Fruit fly (Drosophila melanogaster) whole organism, wandering third instar larva: Measurements from ENCODE around the gene CG13113.
A peak's percentile ranks its signal among the peaks of the same experiment; 100 is the strongest.

Source experiments
- Abd-B ChIP-seq: fragments of >200 bp; optimal IDR thresholded peaks from 2 replicates; lab custom pipeline; 2017; ENCODE audit warnings: missing biosample characterization, missing genetic modification characterization
- CG32264 ChIP-seq: fragments of 200-800 bp; sonication (Bioruptor generic); optimal IDR thresholded peaks from 2 replicates; lab custom pipeline; 2016; ENCODE audit warnings: missing biosample characterization, missing genetic modification characterization
- CG9705 ChIP-seq: fragments of 200-800 bp; sonication (Bioruptor generic); optimal IDR thresholded peaks from 2 replicates; lab custom pipeline; 2018; ENCODE audit warnings: missing biosample characterization, mild to moderate bottlenecking, missing genetic modification characterization
- CrebA ChIP-seq: fragments of 200-800 bp; sonication (Bioruptor generic); optimal IDR thresholded peaks from 2 replicates; lab custom pipeline; 2016; ENCODE audit warnings: missing biosample characterization, mild to moderate bottlenecking, missing genetic modification characterization, borderline replicate concordance
- Dfd ChIP-seq: fragments of >200 bp; optimal IDR thresholded peaks from 2 replicates; lab custom pipeline; 2017; ENCODE audit warnings: missing biosample characterization, missing genetic modification characterization
- Dif ChIP-seq: fragments of 200-275, 200-300 bp; sonication (Bioruptor generic); optimal IDR thresholded peaks from 2 replicates; lab custom pipeline; 2018; ENCODE audit warnings: missing biosample characterization, missing genetic modification characterization; ENCODE audit not compliant: partially characterized antibody
- GATAd ChIP-seq: sonication (Bioruptor generic); optimal IDR thresholded peaks from 2 replicates; lab custom pipeline; 2016; ENCODE audit warnings: missing biosample characterization, missing genetic modification characterization
- HLH106 ChIP-seq: fragments of 200-800 bp; optimal IDR thresholded peaks from 3 replicates; lab custom pipeline; 2019; ENCODE audit warnings: missing biosample characterization, mild to moderate bottlenecking, missing genetic modification characterization, moderate library complexity
- Hnf4 ChIP-seq: fragments of 200-800 bp; sonication (Bioruptor generic); optimal IDR thresholded peaks from 2 replicates; lab custom pipeline; 2016; ENCODE audit warnings: missing biosample characterization, mild to moderate bottlenecking, missing genetic modification characterization
- Hr78 ChIP-seq: fragments of >200 bp; optimal IDR thresholded peaks from 2 replicates; lab custom pipeline; 2017; ENCODE audit warnings: missing biosample characterization, missing genetic modification characterization
- Hr83 ChIP-seq: fragments of 200-300 bp; sonication (Bioruptor generic); optimal IDR thresholded peaks from 2 replicates; lab custom pipeline; 2016; ENCODE audit warnings: missing biosample characterization, mild to moderate bottlenecking, missing genetic modification characterization, moderate library complexity; ENCODE audit not compliant: poor library complexity, severe bottlenecking
- Jra ChIP-seq: sonication (Bioruptor generic); optimal IDR thresholded peaks from 2 replicates; lab custom pipeline; 2016; ENCODE audit warnings: missing biosample characterization, missing genetic modification characterization
- Mio ChIP-seq: sonication (Bioruptor generic); optimal IDR thresholded peaks from 2 replicates; lab custom pipeline; 2016; ENCODE audit warnings: missing biosample characterization, missing genetic modification characterization
- Myc ChIP-seq: fragments of >200 bp; optimal IDR thresholded peaks from 2 replicates; lab custom pipeline; 2017
- N ChIP-seq: fragments of >200 bp; optimal IDR thresholded peaks from 2 replicates; lab custom pipeline; 2018; ENCODE audit warnings: missing biosample characterization, missing external identifiers, missing genetic modification characterization
- OdsH ChIP-seq: fragments of 200-800 bp; sonication (Bioruptor generic); optimal IDR thresholded peaks from 2 replicates; lab custom pipeline; 2016; ENCODE audit warnings: missing biosample characterization, mild to moderate bottlenecking, missing genetic modification characterization
- Rel ChIP-seq, 2 experiments: fragments of 200-800 bp; sonication (Bioruptor generic) in 1 of 2; optimal IDR thresholded peaks; 2 replicates in 1 of 2; 3 replicates in 1 of 2; lab custom pipeline; 2016 to 2019; ENCODE audit warnings: mild to moderate bottlenecking in 2 of 2, missing biosample characterization in 2 of 2, missing genetic modification characterization in 2 of 2, moderate library complexity in 1 of 2
- Sp1 ChIP-seq: fragments of 200-800 bp; sonication (Bioruptor generic); optimal IDR thresholded peaks from 3 replicates; lab custom pipeline; 2019; ENCODE audit warnings: missing biosample characterization, mild to moderate bottlenecking, missing genetic modification characterization, moderate library complexity
- Vsx2 ChIP-seq: fragments of 200-300, 225-300 bp; sonication (Bioruptor generic); optimal IDR thresholded peaks from 2 replicates; lab custom pipeline; 2018; ENCODE audit warnings: missing biosample characterization, missing genetic modification characterization; ENCODE audit not compliant: partially characterized antibody
- br ChIP-seq: fragments of 200-800 bp; sonication (Bioruptor generic); optimal IDR thresholded peaks from 2 replicates; lab custom pipeline; 2016; ENCODE audit warnings: missing biosample characterization, missing genetic modification characterization
- brk ChIP-seq: fragments of 200-800 bp; sonication (Bioruptor generic); optimal IDR thresholded peaks from 2 replicates; lab custom pipeline; 2016; ENCODE audit warnings: missing biosample characterization, mild to moderate bottlenecking, missing genetic modification characterization
- dl ChIP-seq, 2 experiments: fragments of 175-275, 200-275 bp in 1 of 2; fragments of 200-275 bp in 1 of 2; sonication (Bioruptor generic); optimal IDR thresholded peaks; lab custom pipeline; 2018; ENCODE audit warnings: mild to moderate bottlenecking in 2 of 2, missing biosample characterization in 2 of 2, missing genetic modification characterization in 2 of 2, moderate library complexity in 2 of 2; ENCODE audit not compliant: partially characterized antibody in 2 of 2, insufficient read depth in 1 of 2
- dmrt93B ChIP-seq: fragments of 200-800 bp; sonication (Bioruptor generic); optimal IDR thresholded peaks from 2 replicates; lab custom pipeline; 2018; ENCODE audit warnings: missing biosample characterization, mild to moderate bottlenecking, missing genetic modification characterization
- dsf ChIP-seq: sonication (Bioruptor generic); optimal IDR thresholded peaks from 2 replicates; lab custom pipeline; 2016; ENCODE audit warnings: missing biosample characterization, missing genetic modification characterization, borderline replicate concordance
- ey ChIP-seq: fragments of 200-800 bp; sonication (Bioruptor generic); optimal IDR thresholded peaks from 2 replicates; lab custom pipeline; 2016; ENCODE audit warnings: missing biosample characterization, missing genetic modification characterization
- foxo ChIP-seq, 2 experiments: fragments of 200-800 bp; sonication (Bioruptor generic); optimal IDR thresholded peaks; 2 replicates in 1 of 2; 3 replicates in 1 of 2; lab custom pipeline; 2016 to 2017; ENCODE audit warnings: missing biosample characterization in 2 of 2, missing genetic modification characterization in 2 of 2
- fru ChIP-seq: fragments of 200-800 bp; sonication (Bioruptor generic); optimal IDR thresholded peaks from 3 replicates; lab custom pipeline; 2016; ENCODE audit warnings: missing biosample characterization, mild to moderate bottlenecking, missing genetic modification characterization
- h ChIP-seq: fragments of 200-800 bp; sonication (Bioruptor generic); optimal IDR thresholded peaks from 3 replicates; lab custom pipeline; 2016; ENCODE audit warnings: missing biosample characterization, mild to moderate bottlenecking, missing genetic modification characterization
- jim ChIP-seq: fragments of 175-275, 200-325 bp; sonication (Bioruptor generic); optimal IDR thresholded peaks from 2 replicates; lab custom pipeline; 2016; ENCODE audit warnings: missing biosample characterization, mild to moderate bottlenecking, missing genetic modification characterization
- lola ChIP-seq: fragments of >200 bp; optimal IDR thresholded peaks from 2 replicates; lab custom pipeline; 2017; ENCODE audit warnings: missing biosample characterization, missing genetic modification characterization
- pan ChIP-seq: fragments of >200 bp; optimal IDR thresholded peaks from 2 replicates; lab custom pipeline; 2017
- psq ChIP-seq: fragments of 200-800 bp; sonication (Bioruptor generic); optimal IDR thresholded peaks from 3 replicates; lab custom pipeline; 2017; ENCODE audit warnings: missing biosample characterization, mild to moderate bottlenecking, missing genetic modification characterization, moderate library complexity
- rgr ChIP-seq: fragments of 200-800 bp; sonication (Bioruptor generic); optimal IDR thresholded peaks from 3 replicates; lab custom pipeline; 2016; ENCODE audit warnings: missing biosample characterization, mild to moderate bottlenecking, missing genetic modification characterization
- sage ChIP-seq: fragments of 200-800 bp; sonication (Bioruptor generic); optimal IDR thresholded peaks from 2 replicates; lab custom pipeline; 2016; ENCODE audit warnings: missing biosample characterization, mild to moderate bottlenecking, missing genetic modification characterization
- sv ChIP-seq: fragments of 200-800 bp; sonication (Bioruptor generic); optimal IDR thresholded peaks from 3 replicates; lab custom pipeline; 2016; ENCODE audit warnings: missing biosample characterization, missing genetic modification characterization
- tai ChIP-seq: sonication (Bioruptor generic); optimal IDR thresholded peaks from 2 replicates; lab custom pipeline; 2016; ENCODE audit warnings: missing biosample characterization, missing genetic modification characterization
- usp ChIP-seq: fragments of >200 bp; optimal IDR thresholded peaks from 2 replicates; lab custom pipeline; 2017; ENCODE audit warnings: missing biosample characterization, missing genetic modification characterization
- woc ChIP-seq: sonication (Bioruptor generic); optimal IDR thresholded peaks from 2 replicates; lab custom pipeline; 2016; ENCODE audit warnings: missing biosample characterization, mild to moderate bottlenecking, missing genetic modification characterization

CG13113 gene

DNA sequence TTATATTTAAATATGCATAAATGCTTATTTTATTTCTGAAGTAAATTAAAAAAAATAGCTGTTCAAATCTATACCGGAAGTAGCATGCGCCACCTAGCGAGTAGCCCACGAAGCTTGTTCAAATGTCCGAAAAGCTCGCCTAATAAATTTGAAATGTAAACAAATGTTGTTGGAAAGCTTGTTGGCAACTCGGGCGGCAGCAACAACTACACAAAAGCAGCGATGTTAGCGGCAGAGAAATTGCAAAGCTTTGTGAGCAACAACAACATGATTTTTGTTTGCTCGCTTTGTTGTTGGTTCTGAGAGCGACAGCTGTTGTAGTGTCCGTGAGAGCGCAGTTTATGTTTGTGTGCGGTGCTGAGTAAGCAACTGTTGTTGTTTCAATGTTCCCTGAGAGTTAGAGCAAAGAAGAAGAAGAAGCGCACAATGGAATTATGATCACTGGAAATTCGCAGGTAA lies 23.5 kb downstream of the CG13113 start (continued):
- TF ChIP-seq dsf (GFP tag; lab: Kevin White, UChicago) (peak; percentile 26), Rel (GFP tag; optimal IDR thresholded peaks at IDR 0.05; lab: Kevin White, UChicago) (peak; percentile 87), Rel (tag; optimal IDR thresholded peaks at IDR 0.05; lab: Kevin White, UChicago) (peak; percentile 67), foxo (GFP tag; optimal IDR thresholded peaks at IDR 0.05; lab: Kevin White, UChicago) (peak in 1 of 2 experiments; percentile 83), woc (GFP tag; lab: Kevin White, UChicago) (peak; percentile 46), fru (GFP tag; lab: Kevin White, UChicago) (peak; percentile 81), dmrt93B (peak; percentile 91), sage (GFP tag; lab: Kevin White, UChicago) (peak; percentile 90), Hr83 (peak; percentile 88), GATAd (GFP tag; lab: Kevin White, UChicago) (no peak), lola (GFP tag; lab: Kevin White, UChicago) (no peak)

DNA sequence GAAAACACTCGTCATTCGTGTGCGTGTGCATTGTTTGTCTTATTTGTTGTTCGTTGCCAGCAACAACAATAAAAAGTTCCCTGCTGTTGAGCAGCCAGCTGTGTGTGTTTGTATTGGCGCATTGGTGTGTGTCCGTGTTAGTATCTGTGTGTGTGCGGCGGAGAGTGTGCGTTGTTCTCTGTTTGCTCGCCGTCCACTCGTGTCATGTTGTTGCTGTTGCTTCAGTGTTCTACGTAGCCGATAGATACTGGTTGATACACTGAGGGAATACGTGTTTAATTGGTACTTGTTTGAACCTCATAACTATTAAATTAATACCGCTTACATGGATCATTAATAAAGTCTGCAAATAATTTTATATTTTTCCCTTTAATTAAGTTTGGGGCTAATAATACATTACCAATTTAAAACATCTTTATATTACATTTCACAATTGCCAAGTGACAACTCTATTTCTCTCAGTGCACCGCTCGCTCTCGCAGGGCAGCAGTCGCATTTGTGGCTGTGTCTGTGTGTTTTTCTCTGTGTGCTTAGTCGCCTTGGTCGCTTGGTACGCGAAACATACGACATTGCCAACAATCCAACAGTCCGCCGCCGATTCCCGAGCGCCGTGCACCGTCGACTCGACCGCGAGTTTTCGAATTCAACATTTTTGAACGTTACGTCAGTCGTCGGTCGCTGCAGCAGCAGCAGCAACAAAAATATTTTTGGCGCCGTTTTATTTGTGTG lies 24.6 kb downstream of the CG13113 start, which contains the start of gene brwl:
Gene brwl, plus strand, starts transcription at position 531 of the 729 bp plus-strand sequence.
- TF ChIP-seq tai (GFP tag; lab: Kevin White, UChicago), result peak; percentile 97
- TF ChIP-seq lola (GFP tag; lab: Kevin White, UChicago), result no peak
- TF ChIP-seq dsf (GFP tag; lab: Kevin White, UChicago), result peak; percentile 90
- TF ChIP-seq rgr, result peak; percentile 98
- TF ChIP-seq Mio (GFP tag; lab: Kevin White, UChicago), result peak; percentile 57
- TF ChIP-seq br (GFP tag; lab: Kevin White, UChicago), result peak; percentile 98
- TF ChIP-seq CG32264 (GFP tag; lab: Kevin White, UChicago), result peak; percentile 95
- TF ChIP-seq Hr78 (GFP tag; lab: Kevin White, UChicago), result peak; percentile 26
- peak; percentile 97 for TF ChIP-seq psq (GFP tag; lab: Kevin White, UChicago)
- TF ChIP-seq HLH106 (tag; lab: Kevin White, UChicago), result peak; percentile 97
- TF ChIP-seq brk (GFP tag; lab: Kevin White, UChicago), result peak; percentile 97
- TF ChIP-seq Dif (GFP tag; lab: Kevin White, UChicago), result peak; percentile 45
- TF ChIP-seq sv, result peak; percentile 97
- peak; percentile 91 to 99 for TF ChIP-seq foxo (GFP tag; optimal IDR thresholded peaks at IDR 0.05; lab: Kevin White, UChicago)
- TF ChIP-seq CG9705 (GFP tag; lab: Kevin White, UChicago), result peak; percentile 95
- no peak for TF ChIP-seq Abd-B (GFP tag; lab: Kevin White, UChicago)
- TF ChIP-seq dl (GFP tag; optimal IDR thresholded peaks at IDR 0.05; lab: Kevin White, UChicago; ENCODE audit: insufficient read depth in 1 of 2, partially characterized antibody in 2 of 2), result peak in 1 of 2 experiments; percentile 26
- TF ChIP-seq h (GFP tag; lab: Kevin White, UChicago), result peak; percentile 99
- peak; percentile 63 for TF ChIP-seq N (GFP tag; lab: Kevin White, UChicago)
- TF ChIP-seq Myc, result no peak
- TF ChIP-seq usp (GFP tag; lab: Kevin White, UChicago), result no peak
- peak; percentile 97 for TF ChIP-seq Rel (GFP tag; optimal IDR thresholded peaks at IDR 0.05; lab: Kevin White, UChicago)
- TF ChIP-seq Rel (tag; optimal IDR thresholded peaks at IDR 0.05; lab: Kevin White, UChicago), result peak; percentile 70
- TF ChIP-seq woc (GFP tag; lab: Kevin White, UChicago), result peak; percentile 94
- TF ChIP-seq Jra (GFP tag; lab: Kevin White, UChicago), result peak; percentile 97
- TF ChIP-seq dmrt93B, result peak; percentile 96
- peak; percentile 27 for TF ChIP-seq jim (GFP tag; lab: Kevin White, UChicago)
- TF ChIP-seq Hr83, result peak; percentile 72
- TF ChIP-seq Vsx2 (GFP tag; lab: Kevin White, UChicago), result no peak
- TF ChIP-seq ey, result peak; percentile 99
- peak; percentile 91 for TF ChIP-seq Dfd (GFP tag; lab: Kevin White, UChicago)
- TF ChIP-seq pan (lab: Kevin White, UChicago), result no peak
- TF ChIP-seq GATAd (GFP tag; lab: Kevin White, UChicago), result peak; percentile 92
- peak; percentile 93 for TF ChIP-seq CrebA (GFP tag; lab: Kevin White, UChicago)
- peak; percentile 99 for TF ChIP-seq fru (GFP tag; lab: Kevin White, UChicago)
- peak; percentile 99 for TF ChIP-seq OdsH (GFP tag; lab: Kevin White, UChicago)
- TF ChIP-seq sage (GFP tag; lab: Kevin White, UChicago), result peak; percentile 94
- TF ChIP-seq Hnf4 (GFP tag; lab: Kevin White, UChicago), result peak; percentile 96
- TF ChIP-seq Sp1 (GFP tag; lab: Kevin White, UChicago), result peak; percentile 98
